Worm (Caenorhabditis elegans) whole organism, young adult: ENCODE measurements around the gene Y39A1A.20.

Source experiments
- C06A6.2 ChIP-seq: fragments of 200-800 bp; sonication (Bioruptor generic); conservative IDR thresholded peaks from 2 replicates; pipeline ENCODE4 v1.3.6; 2022; ENCODE audit warnings: missing genetic modification characterization, missing compliant biosample characterization
- D2030.7 ChIP-seq: fragments of 200-800 bp; sonication (Bioruptor generic); IDR thresholded peaks from 2 replicates; pipeline ENCODE4 v1.3.6; 2022; ENCODE audit warnings: missing genetic modification reagents, missing genetic modification characterization, missing compliant biosample characterization
- F33H1.4 ChIP-seq: fragments of 200-800 bp; sonication (Bioruptor generic); IDR thresholded peaks from 2 replicates; pipeline ENCODE4 v1.3.6; 2022; ENCODE audit warnings: missing genetic modification reagents, missing genetic modification characterization, missing compliant biosample characterization
- F49E8.2 ChIP-seq: sonication (generic microtip); optimal IDR thresholded peaks from 3 replicates; lab custom pipeline; 2017; ENCODE audit warnings: missing genetic modification characterization, mild to moderate bottlenecking, missing compliant biosample characterization, antibody characterized with exemption, moderate library complexity; ENCODE audit not compliant: insufficient read depth
- T07F8.4 ChIP-seq: sonication (generic microtip); optimal IDR thresholded peaks from 2 replicates; lab custom pipeline; 2016; ENCODE audit warnings: mild to moderate bottlenecking, missing genetic modification characterization, moderate library complexity, missing compliant biosample characterization
- Y79H2A.3 ChIP-seq: fragments of 200-800 bp; sonication (Bioruptor generic); conservative IDR thresholded peaks from 2 replicates; pipeline ENCODE4 v1.3.6; 2022; ENCODE audit warnings: missing genetic modification reagents, missing genetic modification characterization, missing compliant biosample characterization
- Y95B8A.8 ChIP-seq: fragments of 200-800 bp; sonication (Bioruptor generic); IDR thresholded peaks from 2 replicates; pipeline ENCODE4 v1.3.6; 2022; ENCODE audit warnings: missing genetic modification reagents, missing genetic modification characterization, missing compliant biosample characterization
- ZK185.1 ChIP-seq: sonication (generic microtip); optimal IDR thresholded peaks from 2 replicates; lab custom pipeline; 2016; ENCODE audit warnings: mild to moderate bottlenecking, missing genetic modification characterization, missing compliant biosample characterization; ENCODE audit not compliant: poor library complexity, severe bottlenecking
- atf-7 ChIP-seq: sonication (generic microtip); optimal IDR thresholded peaks from 2 replicates; lab custom pipeline; 2017; ENCODE audit warnings: mild to moderate bottlenecking, missing genetic modification characterization, missing compliant biosample characterization
- athp-1 ChIP-seq: sonication (generic microtip); optimal IDR thresholded peaks from 2 replicates; lab custom pipeline; 2017; ENCODE audit warnings: mild to moderate bottlenecking, missing genetic modification characterization, missing compliant biosample characterization
- attf-3 ChIP-seq: fragments of 200-800 bp; sonication (Bioruptor generic); conservative IDR thresholded peaks from 2 replicates; pipeline ENCODE4 v1.3.6; 2022; ENCODE audit warnings: missing genetic modification reagents, missing genetic modification characterization, missing compliant biosample characterization
- bed-2 ChIP-seq: fragments of 200-800 bp; sonication (Bioruptor generic); IDR thresholded peaks from 2 replicates; pipeline ENCODE4 v1.3.6; 2022; ENCODE audit warnings: missing genetic modification reagents, missing genetic modification characterization, missing compliant biosample characterization
- cebp-1 ChIP-seq, 2 experiments: fragments of 200-800 bp in 1 of 2; sonication (Bioruptor generic) in 1 of 2; sonication (generic microtip) in 1 of 2; IDR thresholded peaks in 1 of 2; optimal IDR thresholded peaks in 1 of 2; 2 replicates each; pipeline versions ENCODE4 v1.3.6 to Lab custom; 2017 to 2022; ENCODE audit warnings: missing compliant biosample characterization in 2 of 2, missing genetic modification characterization in 2 of 2, mild to moderate bottlenecking in 1 of 2, missing genetic modification reagents in 1 of 2, moderate library complexity in 1 of 2
- ceh-100 ChIP-seq: fragments of 200-800 bp; sonication (Bioruptor generic); IDR thresholded peaks from 2 replicates; pipeline ENCODE4 v1.3.6; 2022; ENCODE audit warnings: missing genetic modification reagents, missing genetic modification characterization, missing compliant biosample characterization
- ceh-40 ChIP-seq: fragments of 200-800 bp; sonication (Bioruptor generic); IDR thresholded peaks from 2 replicates; pipeline ENCODE4 v1.3.6; 2022; ENCODE audit warnings: missing genetic modification characterization, missing compliant biosample characterization
- ceh-79 ChIP-seq: sonication (generic microtip); optimal IDR thresholded peaks from 2 replicates; lab custom pipeline; 2017; ENCODE audit warnings: mild to moderate bottlenecking, missing genetic modification characterization, missing compliant biosample characterization
- ceh-91 ChIP-seq: fragments of 200-800 bp; sonication (Bioruptor generic); IDR thresholded peaks from 2 replicates; pipeline ENCODE4 v1.3.6; 2022; ENCODE audit warnings: missing genetic modification reagents, missing genetic modification characterization, missing compliant biosample characterization
- chd-7 ChIP-seq: sonication (generic microtip); optimal IDR thresholded peaks from 2 replicates; lab custom pipeline; 2016; ENCODE audit warnings: mild to moderate bottlenecking, missing genetic modification characterization, moderate library complexity, missing compliant biosample characterization
- die-1 ChIP-seq: sonication (generic microtip); optimal IDR thresholded peaks from 2 replicates; lab custom pipeline; 2016; ENCODE audit warnings: missing genotype, mild to moderate bottlenecking, missing genetic modification characterization, missing compliant biosample characterization
- dox-1 ChIP-seq: fragments of 200-800 bp; sonication (Bioruptor generic); IDR thresholded peaks from 2 replicates; pipeline ENCODE4 v1.3.6; 2022; ENCODE audit warnings: missing genetic modification reagents, missing genetic modification characterization, missing compliant biosample characterization
- dpl-1 ChIP-seq: fragments of 150-350 bp; optimal IDR thresholded peaks from 2 replicates; lab custom pipeline; 2014; ENCODE audit warnings: missing biosample characterization, missing genetic modification reagents, missing genetic modification characterization
- efl-1 ChIP-seq: fragments of 150-350 bp; optimal IDR thresholded peaks from 2 replicates; lab custom pipeline; 2014; ENCODE audit warnings: missing biosample characterization, missing genetic modification reagents, missing genetic modification characterization
- egl-44 ChIP-seq: fragments of 200-800 bp; sonication (Bioruptor generic); IDR thresholded peaks from 2 replicates; pipeline ENCODE4 v1.3.6; 2022; ENCODE audit warnings: missing genetic modification reagents, missing genetic modification characterization, missing compliant biosample characterization
- ekl-4 ChIP-seq: fragments of 200-800 bp; sonication (Bioruptor generic); IDR thresholded peaks from 2 replicates; pipeline ENCODE4 v1.3.6; 2022; ENCODE audit warnings: missing genetic modification reagents, missing genetic modification characterization, missing compliant biosample characterization
- fkh-3 ChIP-seq: sonication (generic microtip); optimal IDR thresholded peaks from 2 replicates; lab custom pipeline; 2016; ENCODE audit warnings: mild to moderate bottlenecking, missing genetic modification characterization, missing compliant biosample characterization
- gei-17 ChIP-seq: fragments of 200-800 bp; sonication (Bioruptor generic); optimal IDR thresholded peaks from 2 replicates; lab custom pipeline; 2018; ENCODE audit warnings: mild to moderate bottlenecking, missing genetic modification characterization, missing compliant biosample characterization
- let-607 ChIP-seq, 2 experiments: fragments of 200-800 bp in 1 of 2; sonication (Bioruptor generic) in 1 of 2; sonication (generic microtip) in 1 of 2; optimal IDR thresholded peaks; 2 replicates each; lab custom pipeline; 2016 to 2018; ENCODE audit warnings: mild to moderate bottlenecking in 2 of 2, missing compliant biosample characterization in 2 of 2, missing genetic modification characterization in 2 of 2, moderate library complexity in 2 of 2, missing genotype in 1 of 2
- lin-54 ChIP-seq: fragments of 200-800 bp; sonication (Bioruptor generic); optimal IDR thresholded peaks from 2 replicates; lab custom pipeline; 2018; ENCODE audit warnings: mild to moderate bottlenecking, missing genetic modification characterization, missing compliant biosample characterization
- lir-1 ChIP-seq: fragments of 200-800 bp; sonication (Bioruptor generic); conservative IDR thresholded peaks from 2 replicates; pipeline ENCODE4 v1.3.6; 2022; ENCODE audit warnings: missing genetic modification reagents, missing genetic modification characterization, missing compliant biosample characterization
- lsl-1 ChIP-seq: fragments of 200-800 bp; sonication (Bioruptor generic); optimal IDR thresholded peaks from 2 replicates; lab custom pipeline; 2018; ENCODE audit warnings: mild to moderate bottlenecking, missing genetic modification characterization, moderate library complexity, missing compliant biosample characterization
- lsy-27 ChIP-seq: sonication (generic microtip); optimal IDR thresholded peaks from 2 replicates; lab custom pipeline; 2017; ENCODE audit warnings: missing genetic modification characterization, mild to moderate bottlenecking, missing compliant biosample characterization, antibody characterized with exemption, missing genotype, borderline replicate concordance; ENCODE audit not compliant: insufficient read depth
- madf-10 ChIP-seq: sonication (generic microtip); optimal IDR thresholded peaks from 2 replicates; lab custom pipeline; 2016; ENCODE audit warnings: mild to moderate bottlenecking, missing genetic modification characterization, missing compliant biosample characterization
- madf-3 ChIP-seq: fragments of 200-800 bp; sonication (Bioruptor generic); IDR thresholded peaks from 2 replicates; pipeline ENCODE4 v1.3.6; 2022; ENCODE audit warnings: missing genetic modification reagents, missing genetic modification characterization, missing compliant biosample characterization
- madf-6 ChIP-seq: fragments of 200-800 bp; sonication (Bioruptor generic); IDR thresholded peaks from 2 replicates; pipeline ENCODE4 v1.3.6; 2022; ENCODE audit warnings: missing genetic modification reagents, missing genetic modification characterization, missing compliant biosample characterization
- mcd-1 ChIP-seq: fragments of 200-800 bp; sonication (Bioruptor generic); IDR thresholded peaks from 2 replicates; pipeline ENCODE4 v1.3.6; 2022; ENCODE audit warnings: missing genetic modification reagents, missing genetic modification characterization, missing compliant biosample characterization
- rcor-1 ChIP-seq: fragments of 200-800 bp; sonication (Bioruptor generic); IDR thresholded peaks from 2 replicates; pipeline ENCODE4 v1.3.6; 2022; ENCODE audit warnings: missing genetic modification reagents, missing genetic modification characterization, missing compliant biosample characterization
- rec-8 ChIP-seq, 2 experiments: sonication (generic microtip); optimal IDR thresholded peaks; 2 replicates each; lab custom pipeline; 2016; ENCODE audit warnings: mild to moderate bottlenecking in 2 of 2, missing genetic modification characterization in 2 of 2, missing genetic modification reagents in 2 of 2, missing genotype in 2 of 2, missing biosample characterization in 1 of 2, missing compliant biosample characterization in 1 of 2, moderate library complexity in 1 of 2
- sea-2 ChIP-seq: fragments of 200-800 bp; sonication (Bioruptor generic); IDR thresholded peaks from 2 replicates; pipeline ENCODE4 v1.3.6; 2022; ENCODE audit warnings: missing genetic modification characterization, missing compliant biosample characterization
- somi-1 ChIP-seq: fragments of 200-800 bp; sonication (Bioruptor generic); optimal IDR thresholded peaks from 2 replicates; lab custom pipeline; 2018; ENCODE audit warnings: mild to moderate bottlenecking, missing genetic modification characterization, missing compliant biosample characterization
- unc-130 ChIP-seq: sonication (generic microtip); optimal IDR thresholded peaks from 2 replicates; lab custom pipeline; 2016; ENCODE audit warnings: missing genetic modification reagents, missing genetic modification characterization, missing compliant biosample characterization
- unc-62 ChIP-seq: fragments of 150-350 bp; optimal IDR thresholded peaks from 2 replicates; lab custom pipeline; 2014; ENCODE audit warnings: missing biosample characterization, missing genetic modification reagents, missing genetic modification characterization
- ztf-25 ChIP-seq: fragments of 200-800 bp; sonication (Bioruptor generic); IDR thresholded peaks from 2 replicates; pipeline ENCODE4 v1.3.6; 2022; ENCODE audit warnings: missing genetic modification reagents, missing genetic modification characterization, missing compliant biosample characterization
- ztf-26 ChIP-seq: sonication (generic microtip); optimal IDR thresholded peaks from 2 replicates; lab custom pipeline; 2017; ENCODE audit warnings: missing genetic modification characterization, missing compliant biosample characterization
- ztf-6 ChIP-seq: fragments of 200-800 bp; sonication (Bioruptor generic); IDR thresholded peaks from 2 replicates; pipeline ENCODE4 v1.3.6; 2022; ENCODE audit warnings: missing genetic modification reagents, missing genetic modification characterization, missing compliant biosample characterization

The Y39A1A.20 gene

ce11 chrIII:10733300-10733699 is 32.9 kb upstream of the Y39A1A.20 start (continued):
- TF ChIP-seq ceh-40 (GFP tag; lab: Robert Waterston, UW) (no peak), unc-130 (GFP tag; lab: Kevin White, UChicago) (no peak), mcd-1 (GFP tag; lab: Robert Waterston, UW) (no peak), ztf-6 (GFP tag; lab: Robert Waterston, UW) (no peak), lsy-27 (tag; lab: Kevin White, UChicago) (no peak), attf-3 (no peak), atf-7 (tag; lab: Kevin White, UChicago) (no peak), unc-62 (no peak)
- TF ChIP-seq, all 124 proteins: peak for 25

ce11 chrIII:10730510-10730909 is 30.1 kb upstream of the Y39A1A.20 start, which contains the start of gene tat-3:
Gene tat-3, minus strand, starts transcription at chrIII:10730705.
- TF ChIP-seq ztf-26 (tag; lab: Kevin White, UChicago) (no peak), C06A6.2 (GFP tag; lab: Robert Waterston, UW) (no peak), madf-10 (tag; lab: Kevin White, UChicago) (no peak), ekl-4 (GFP tag; lab: Robert Waterston, UW) (0 out of 2 replicates have a peak, but pooled peaks have one; percentile 20), lir-1 (no peak), die-1 (no peak), mcd-1 (GFP tag; lab: Robert Waterston, UW) (0 out of 2 replicates have a peak, but pooled peaks have one; percentile 13), egl-44 (GFP tag; lab: Robert Waterston, UW) (no peak), madf-6 (GFP tag; lab: Robert Waterston, UW) (peak; percentile 61), athp-1 (tag; lab: Kevin White, UChicago) (no peak), T07F8.4 (no peak), atf-7 (tag; lab: Kevin White, UChicago) (no peak), lsl-1 (GFP tag; lab: Kevin White, UChicago) (peak; percentile 78), Y79H2A.3 (GFP tag; lab: Robert Waterston, UW) (no peak), dox-1 (GFP tag; lab: Robert Waterston, UW) (0 out of 2 replicates have a peak, but pooled peaks have one; percentile 19), madf-3 (GFP tag; lab: Robert Waterston, UW) (no peak), gei-17 (GFP tag; lab: Kevin White, UChicago) (no peak), Y95B8A.8 (no peak), fkh-3 (tag; lab: Kevin White, UChicago) (no peak), lin-54 (no peak), sea-2 (no peak), rcor-1 (GFP tag; lab: Robert Waterston, UW) (no peak), ztf-25 (GFP tag; lab: Robert Waterston, UW) (no peak), rec-8 (tag; optimal IDR thresholded peaks at IDR 0.05; lab: Kevin White, UChicago) (no peak), ceh-91 (GFP tag; lab: Robert Waterston, UW) (peak; percentile 33; the same call in 1 of the 2 replicates), chd-7 (tag; lab: Kevin White, UChicago) (no peak), ZK185.1 (tag; lab: Kevin White, UChicago) (no peak), D2030.7 (GFP tag; lab: Robert Waterston, UW) (peak; percentile 34; the same call in 1 of the 2 replicates), ceh-79 (tag; lab: Kevin White, UChicago) (no peak), F33H1.4 (GFP tag; lab: Robert Waterston, UW) (peak; percentile 49)

ce11 chrIII:10721056-10721455 is 20.7 kb upstream of the Y39A1A.20 start:
- TF ChIP-seq lin-54 (peak; percentile 46), F49E8.2 (no peak), lsl-1 (GFP tag; lab: Kevin White, UChicago) (peak; percentile 18), somi-1 (no peak), let-607 (tag; optimal IDR thresholded peaks at IDR 0.05; lab: Kevin White, UChicago) (no peak), bed-2 (GFP tag; lab: Robert Waterston, UW) (no peak), F33H1.4 (GFP tag; lab: Robert Waterston, UW) (0 out of 2 replicates have a peak, but pooled peaks have one; percentile 7), dpl-1 (GFP tag; lab: Kevin White, UChicago) (peak; percentile 39), cebp-1 (GFP tag; IDR thresholded peaks at IDR 0.05; lab: Robert Waterston, UW) (no peak), cebp-1 (tag; optimal IDR thresholded peaks at IDR 0.05; lab: Kevin White, UChicago) (no peak), ceh-100 (GFP tag; lab: Robert Waterston, UW) (peak; percentile 35; the same call in 1 of the 2 replicates), efl-1 (peak; percentile 47)
